Worm (Caenorhabditis elegans) whole organism, young adult: ENCODE results near the gene M163.5.
"Not testable (repeated sequence)": the region's sequence is repeated elsewhere in the genome, so short reads cannot be mapped to it uniquely, and the experiment has no call there.

ENCODE experiments used
- B0336.3 ChIP-seq: fragments of 200-800 bp; sonication (Bioruptor generic); IDR thresholded peaks from 2 replicates; pipeline ENCODE4 v1.3.6; 2022; ENCODE audit warnings: missing genetic modification characterization, missing compliant biosample characterization
- F10E7.11 ChIP-seq: sonication (generic microtip); optimal IDR thresholded peaks from 2 replicates; lab custom pipeline; 2017; ENCODE audit warnings: mild to moderate bottlenecking, missing genetic modification characterization, moderate library complexity, missing compliant biosample characterization
- F22D6.2 ChIP-seq: sonication (generic microtip); optimal IDR thresholded peaks from 2 replicates; lab custom pipeline; 2016; ENCODE audit warnings: mild to moderate bottlenecking, missing genetic modification characterization, missing compliant biosample characterization
- F57A8.1 ChIP-seq: fragments of 200-800 bp; sonication (Bioruptor generic); optimal IDR thresholded peaks from 2 replicates; lab custom pipeline; 2018; ENCODE audit warnings: mild to moderate bottlenecking, missing genetic modification characterization, moderate library complexity, missing compliant biosample characterization
- T07F8.4 ChIP-seq: sonication (generic microtip); optimal IDR thresholded peaks from 2 replicates; lab custom pipeline; 2016; ENCODE audit warnings: mild to moderate bottlenecking, missing genetic modification characterization, moderate library complexity, missing compliant biosample characterization
- Y53G8AR.9 ChIP-seq: fragments of 200-800 bp; sonication (Bioruptor generic); conservative IDR thresholded peaks from 2 replicates; pipeline ENCODE4 v1.3.6; 2022; ENCODE audit warnings: missing genetic modification reagents, missing genetic modification characterization, missing compliant biosample characterization
- Y56A3A.18 ChIP-seq: fragments of 200-800 bp; sonication (Bioruptor generic); IDR thresholded peaks from 2 replicates; pipeline ENCODE4 v1.3.6; 2022; ENCODE audit warnings: missing genetic modification reagents, missing genetic modification characterization, missing compliant biosample characterization
- Y67H2A.10 ChIP-seq: fragments of 200-800 bp; sonication (Bioruptor generic); conservative IDR thresholded peaks from 2 replicates; pipeline ENCODE4 v1.3.6; 2022; ENCODE audit warnings: missing genetic modification reagents, missing genetic modification characterization, missing compliant biosample characterization
- ZK185.1 ChIP-seq: sonication (generic microtip); optimal IDR thresholded peaks from 2 replicates; lab custom pipeline; 2016; ENCODE audit warnings: mild to moderate bottlenecking, missing genetic modification characterization, missing compliant biosample characterization; ENCODE audit not compliant: poor library complexity, severe bottlenecking
- ama-1 ChIP-seq, 3 experiments: fragments of 150-350 bp in 1 of 3; sonication (generic microtip) in 2 of 3; optimal IDR thresholded peaks; 2 replicates each; lab custom pipeline; 2014 to 2018; ENCODE audit warnings: missing biosample characterization in 2 of 3, missing genetic modification characterization in 2 of 3, missing genetic modification reagents in 2 of 3
- ceh-79 ChIP-seq: sonication (generic microtip); optimal IDR thresholded peaks from 2 replicates; lab custom pipeline; 2017; ENCODE audit warnings: mild to moderate bottlenecking, missing genetic modification characterization, missing compliant biosample characterization
- dox-1 ChIP-seq: fragments of 200-800 bp; sonication (Bioruptor generic); IDR thresholded peaks from 2 replicates; pipeline ENCODE4 v1.3.6; 2022; ENCODE audit warnings: missing genetic modification reagents, missing genetic modification characterization, missing compliant biosample characterization
- gei-17 ChIP-seq: fragments of 200-800 bp; sonication (Bioruptor generic); optimal IDR thresholded peaks from 2 replicates; lab custom pipeline; 2018; ENCODE audit warnings: mild to moderate bottlenecking, missing genetic modification characterization, missing compliant biosample characterization
- hlh-12 ChIP-seq: sonication (generic microtip); optimal IDR thresholded peaks from 2 replicates; lab custom pipeline; 2016; ENCODE audit warnings: missing genetic modification characterization, missing compliant biosample characterization
- hmg-20 ChIP-seq: fragments of 200-800 bp; sonication (Bioruptor generic); IDR thresholded peaks from 2 replicates; pipeline ENCODE4 v1.3.6; 2022; ENCODE audit warnings: missing genetic modification reagents, missing genetic modification characterization, missing compliant biosample characterization
- let-526 ChIP-seq: fragments of 200-800 bp; sonication (Bioruptor generic); IDR thresholded peaks from 2 replicates; pipeline ENCODE4 v1.3.6; 2022; ENCODE audit warnings: missing genetic modification reagents, missing genetic modification characterization, missing compliant biosample characterization
- let-607 ChIP-seq, 2 experiments: fragments of 200-800 bp in 1 of 2; sonication (Bioruptor generic) in 1 of 2; sonication (generic microtip) in 1 of 2; optimal IDR thresholded peaks; 2 replicates each; lab custom pipeline; 2016 to 2018; ENCODE audit warnings: mild to moderate bottlenecking in 2 of 2, missing compliant biosample characterization in 2 of 2, missing genetic modification characterization in 2 of 2, moderate library complexity in 2 of 2, missing genotype in 1 of 2
- lin-26 ChIP-seq: fragments of 200-800 bp; sonication (Bioruptor generic); IDR thresholded peaks from 2 replicates; pipeline ENCODE4 v1.3.6; 2022; ENCODE audit warnings: missing genetic modification reagents, missing genetic modification characterization, missing compliant biosample characterization
- lir-1 ChIP-seq: fragments of 200-800 bp; sonication (Bioruptor generic); conservative IDR thresholded peaks from 2 replicates; pipeline ENCODE4 v1.3.6; 2022; ENCODE audit warnings: missing genetic modification reagents, missing genetic modification characterization, missing compliant biosample characterization
- lsy-27 ChIP-seq: sonication (generic microtip); optimal IDR thresholded peaks from 2 replicates; lab custom pipeline; 2017; ENCODE audit warnings: missing genetic modification characterization, mild to moderate bottlenecking, missing compliant biosample characterization, antibody characterized with exemption, missing genotype, borderline replicate concordance; ENCODE audit not compliant: insufficient read depth
- madf-10 ChIP-seq: sonication (generic microtip); optimal IDR thresholded peaks from 2 replicates; lab custom pipeline; 2016; ENCODE audit warnings: mild to moderate bottlenecking, missing genetic modification characterization, missing compliant biosample characterization
- madf-8 ChIP-seq: fragments of 200-800 bp; sonication (Bioruptor generic); conservative IDR thresholded peaks from 2 replicates; pipeline ENCODE4 v1.3.6; 2022; ENCODE audit warnings: missing genetic modification reagents, missing genetic modification characterization, missing compliant biosample characterization
- mes-4 ChIP-seq: sonication (generic microtip); optimal IDR thresholded peaks from 2 replicates; lab custom pipeline; 2016; ENCODE audit warnings: missing genotype, missing genetic modification characterization, missing compliant biosample characterization
- mxl-1 ChIP-seq: sonication (generic microtip); optimal IDR thresholded peaks from 2 replicates; lab custom pipeline; 2016; ENCODE audit warnings: missing genetic modification characterization, missing compliant biosample characterization
- nfya-1 ChIP-seq: sonication (generic microtip); optimal IDR thresholded peaks from 2 replicates; lab custom pipeline; 2017; ENCODE audit warnings: antibody characterized with exemption, missing compliant biosample characterization, missing genetic modification characterization, borderline replicate concordance; ENCODE audit not compliant: insufficient read depth
- nfya-2 ChIP-seq: fragments of 200-800 bp; sonication (Bioruptor generic); IDR thresholded peaks from 2 replicates; pipeline ENCODE4 v1.3.6; 2022; ENCODE audit warnings: missing genetic modification reagents, missing genetic modification characterization, missing compliant biosample characterization
- nfyb-1 ChIP-seq: fragments of 200-800 bp; sonication (Bioruptor generic); IDR thresholded peaks from 2 replicates; pipeline ENCODE4 v1.3.6; 2022; ENCODE audit warnings: missing genetic modification reagents, missing genetic modification characterization, missing compliant biosample characterization
- nhr-120 ChIP-seq: fragments of 200-800 bp; sonication (Bioruptor generic); IDR thresholded peaks from 2 replicates; pipeline ENCODE4 v1.3.6; 2022; ENCODE audit warnings: missing genetic modification characterization, missing compliant biosample characterization
- nhr-179 ChIP-seq: sonication (generic microtip); optimal IDR thresholded peaks from 2 replicates; lab custom pipeline; 2016; ENCODE audit warnings: mild to moderate bottlenecking, missing genetic modification characterization, missing compliant biosample characterization
- nhr-80 ChIP-seq: sonication (generic microtip); optimal IDR thresholded peaks from 2 replicates; lab custom pipeline; 2016; ENCODE audit warnings: missing genetic modification characterization, missing compliant biosample characterization
- nhr-90 ChIP-seq: sonication (generic microtip); optimal IDR thresholded peaks from 2 replicates; lab custom pipeline; 2016; ENCODE audit warnings: missing genotype, mild to moderate bottlenecking, missing genetic modification characterization, missing compliant biosample characterization
- pbrm-1 ChIP-seq: fragments of 200-800 bp; sonication (Bioruptor generic); IDR thresholded peaks from 2 replicates; pipeline ENCODE4 v1.3.6; 2022; ENCODE audit warnings: missing genetic modification reagents, missing genetic modification characterization, missing compliant biosample characterization
- pha-4 ChIP-seq: fragments of 150-350 bp; sonication (generic microtip); optimal IDR thresholded peaks from 2 replicates; lab custom pipeline; 2014; ENCODE audit warnings: missing biosample characterization, missing genetic modification reagents, missing genetic modification characterization
- rec-8 ChIP-seq, 2 experiments: sonication (generic microtip); optimal IDR thresholded peaks; 2 replicates each; lab custom pipeline; 2016; ENCODE audit warnings: mild to moderate bottlenecking in 2 of 2, missing genetic modification characterization in 2 of 2, missing genetic modification reagents in 2 of 2, missing genotype in 2 of 2, missing biosample characterization in 1 of 2, missing compliant biosample characterization in 1 of 2, moderate library complexity in 1 of 2
- snpc-1.1 ChIP-seq: sonication (generic microtip); optimal IDR thresholded peaks from 2 replicates; lab custom pipeline; 2017; ENCODE audit warnings: missing genetic modification characterization, mild to moderate bottlenecking, missing compliant biosample characterization, antibody characterized with exemption, moderate library complexity, missing genotype, missing genetic modification reagents; ENCODE audit not compliant: insufficient read depth
- snpc-1.3 ChIP-seq: sonication (generic microtip); optimal IDR thresholded peaks from 2 replicates; lab custom pipeline; 2017; ENCODE audit warnings: missing genetic modification characterization, mild to moderate bottlenecking, missing compliant biosample characterization, antibody characterized with exemption, moderate library complexity, missing genotype, missing genetic modification reagents; ENCODE audit not compliant: insufficient read depth
- somi-1 ChIP-seq: fragments of 200-800 bp; sonication (Bioruptor generic); optimal IDR thresholded peaks from 2 replicates; lab custom pipeline; 2018; ENCODE audit warnings: mild to moderate bottlenecking, missing genetic modification characterization, missing compliant biosample characterization
- unc-62 ChIP-seq: fragments of 150-350 bp; optimal IDR thresholded peaks from 2 replicates; lab custom pipeline; 2014; ENCODE audit warnings: missing biosample characterization, missing genetic modification reagents, missing genetic modification characterization
- ztf-18 ChIP-seq: sonication (generic microtip); optimal IDR thresholded peaks from 2 replicates; lab custom pipeline; 2016; ENCODE audit warnings: missing genotype, mild to moderate bottlenecking, missing genetic modification characterization, missing compliant biosample characterization

The M163.5 gene

ce11 chrX:14520463-14520862 lies 46.6 kb downstream of the M163.5 start, which contains the start of gene D1025.1:
Gene D1025.1, plus strand, starts transcription at chrX:14520763.
- TF ChIP-seq pbrm-1 (GFP tag; lab: Robert Waterston, UW) (no peak), ceh-79 (tag; lab: Kevin White, UChicago) (no peak), hmg-20 (GFP tag; lab: Robert Waterston, UW) (no peak), let-526 (no peak), dox-1 (no peak), nhr-90 (no peak), ama-1 (optimal IDR thresholded peaks at IDR 0.05; lab: Kevin White, UChicago) (no peak), ama-1 (GFP tag; optimal IDR thresholded peaks at IDR 0.05; lab: Kevin White, UChicago) (no peak), nfyb-1 (no peak), lsy-27 (tag; lab: Kevin White, UChicago) (no peak), ZK185.1 (no peak), nhr-80 (tag; lab: Kevin White, UChicago) (no peak), hlh-12 (tag; lab: Kevin White, UChicago) (no peak), mes-4 (tag; lab: Kevin White, UChicago) (no peak), nhr-120 (GFP tag; lab: Robert Waterston, UW) (no peak)

DNA sequence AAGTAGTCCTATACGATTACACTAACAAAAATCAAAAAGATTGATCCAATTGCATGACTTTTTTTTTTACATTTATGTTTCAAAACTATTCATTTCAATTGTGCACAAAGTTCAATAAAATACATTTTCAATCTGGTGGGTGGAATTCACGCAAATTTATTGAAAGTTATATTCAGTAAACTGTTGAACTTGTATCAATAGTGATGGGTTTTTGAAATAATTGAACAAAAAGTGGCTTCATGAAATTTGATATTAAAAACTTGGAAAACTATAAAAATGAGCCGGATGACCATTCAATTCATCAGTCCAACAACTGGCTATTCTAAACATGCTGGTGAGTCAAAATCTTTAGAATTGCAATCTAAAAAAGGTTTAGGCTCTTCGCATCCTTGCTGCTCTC lies 49.4 kb downstream of the M163.5 start, which contains the start of gene nspc-16:
Gene nspc-16, plus strand, starts transcription at position 301 of the 400 bp plus-strand sequence.
- TF ChIP-seq Y53G8AR.9, result no peak
- no peak for TF ChIP-seq somi-1 (GFP tag; lab: Kevin White, UChicago)
- TF ChIP-seq unc-62 (GFP tag; lab: Kevin White, UChicago), result no peak
- TF ChIP-seq lsy-27 (tag; lab: Kevin White, UChicago), result no peak
- TF ChIP-seq let-607 (tag; optimal IDR thresholded peaks at IDR 0.05; lab: Kevin White, UChicago), result no peak
- TF ChIP-seq hlh-12 (tag; lab: Kevin White, UChicago), result no peak
- TF ChIP-seq pha-4 (tag; lab: Kevin White, UChicago), result no peak
- no peak for TF ChIP-seq snpc-1.3 (tag; lab: Kevin White, UChicago)
- no peak for TF ChIP-seq madf-10 (tag; lab: Kevin White, UChicago)
- no peak for TF ChIP-seq ztf-18 (tag; lab: Kevin White, UChicago)
- no peak for TF ChIP-seq nfya-1 (tag; lab: Kevin White, UChicago)
- no peak for TF ChIP-seq Y56A3A.18 (GFP tag; lab: Robert Waterston, UW)
- TF ChIP-seq nfya-2 (GFP tag; lab: Robert Waterston, UW), result no peak
- TF ChIP-seq Y67H2A.10 (GFP tag; lab: Robert Waterston, UW), result no peak
- TF ChIP-seq mxl-1 (tag; lab: Kevin White, UChicago), result no peak
- no peak for TF ChIP-seq lir-1
- no peak for TF ChIP-seq dox-1
- no peak for TF ChIP-seq F10E7.11
- TF ChIP-seq ZK185.1, result no peak

DNA sequence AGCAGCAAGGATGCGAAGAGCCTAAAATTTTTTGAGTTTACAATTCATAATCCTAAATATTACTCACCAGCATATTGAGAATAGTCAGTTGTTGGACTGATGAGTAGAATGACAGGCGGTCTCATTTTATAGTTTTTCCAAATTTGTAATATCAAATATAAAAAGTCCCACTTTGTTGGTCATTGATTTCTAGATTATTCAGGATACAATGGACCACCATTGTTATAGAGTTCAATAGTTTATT lies 51.2 kb downstream of the M163.5 start, which contains the start of gene nspc-17:
Gene nspc-17, minus strand, starts transcription at position 101 of the 244 bp plus-strand sequence.
- not testable (repeated sequence) for TF ChIP-seq F22D6.2; madf-8 (GFP tag; lab: Robert Waterston, UW); Y67H2A.10 (GFP tag; lab: Robert Waterston, UW)

DNA sequence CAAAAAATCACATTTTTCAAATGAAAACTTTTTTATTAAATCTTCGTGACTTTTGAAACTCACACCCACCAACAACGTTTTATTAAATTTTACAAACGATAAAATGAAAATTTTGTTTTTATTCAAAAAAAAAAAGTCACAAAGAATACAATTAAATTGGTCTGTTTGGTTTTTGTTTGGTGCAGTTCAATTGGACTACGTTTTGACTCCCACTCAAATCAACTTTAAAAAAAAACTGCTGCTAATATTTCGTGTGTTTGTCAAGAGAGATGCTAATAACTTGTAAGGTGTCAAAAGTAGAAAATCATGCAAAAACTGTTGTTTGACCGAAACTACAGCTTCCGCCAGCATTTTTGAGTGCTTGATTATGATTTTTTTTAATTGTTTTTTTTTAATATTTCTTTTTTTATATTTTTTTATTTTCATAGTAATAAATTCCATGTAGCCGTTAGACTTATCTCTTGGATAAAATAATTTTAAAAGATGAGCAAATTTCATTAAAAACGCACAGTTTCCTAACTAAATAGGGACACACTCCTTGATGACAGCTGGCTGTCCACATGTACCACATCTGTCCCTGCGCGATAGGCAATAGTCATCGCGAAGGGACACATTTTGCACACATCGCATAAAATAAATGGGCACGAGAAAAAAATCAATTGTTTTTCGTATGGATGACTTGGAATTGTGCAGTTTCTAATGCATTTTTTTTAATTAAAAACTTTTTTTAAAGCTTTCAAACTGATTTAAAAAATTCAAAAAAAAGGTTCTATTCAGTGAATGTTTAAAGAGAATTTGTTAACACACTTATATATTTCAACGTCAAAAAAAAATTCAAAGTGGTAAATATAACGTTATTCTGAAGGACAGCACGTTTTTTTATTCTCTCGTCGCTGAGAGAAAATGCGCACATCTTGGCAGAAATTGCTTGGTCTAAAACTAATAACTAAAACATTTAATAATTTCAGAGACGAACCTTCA lies 51.8 kb downstream of the M163.5 start:
- peak; percentile 33 for TF ChIP-seq hlh-12 (tag; lab: Kevin White, UChicago)
- peak; percentile 97 for TF ChIP-seq hmg-20 (GFP tag; lab: Robert Waterston, UW)
- TF ChIP-seq snpc-1.1, result no peak
- peak; percentile 95 for TF ChIP-seq T07F8.4 (tag; lab: Kevin White, UChicago)
- TF ChIP-seq B0336.3, result peak; percentile 100
- TF ChIP-seq lir-1, result peak; percentile 94
- TF ChIP-seq gei-17 (GFP tag; lab: Kevin White, UChicago), result peak; percentile 98
- TF ChIP-seq ZK185.1, result peak; percentile 98
- peak; percentile 99 for TF ChIP-seq dox-1
- TF ChIP-seq F22D6.2, result peak; percentile 97
- TF ChIP-seq lin-26 (GFP tag; lab: Robert Waterston, UW), result peak; percentile 85
- peak; percentile 95 for TF ChIP-seq F57A8.1 (GFP tag; lab: Kevin White, UChicago)
- TF ChIP-seq nhr-179 (tag; lab: Kevin White, UChicago), result peak; percentile 87
- peak; percentile 99 for TF ChIP-seq nfyb-1
- TF ChIP-seq rec-8 (tag; optimal IDR thresholded peaks at IDR 0.05; lab: Kevin White, UChicago), result peak in 1 of 2 experiments; percentile 34
